Worm (Caenorhabditis elegans) whole organism, L1 larva: ENCODE data around the gene nhr-271.

ENCODE experiments used
- C04F5.9 ChIP-seq: sonication (generic microtip); optimal IDR thresholded peaks from 2 replicates; lab custom pipeline; 2016; ENCODE audit warnings: missing genetic modification characterization, missing compliant biosample characterization
- C16A3.4 ChIP-seq: fragments of 150-350 bp; optimal IDR thresholded peaks from 2 replicates; lab custom pipeline; 2014; ENCODE audit warnings: missing biosample characterization, missing genetic modification characterization
- Y116A8C.19 ChIP-seq: sonication (generic microtip); optimal IDR thresholded peaks from 2 replicates; lab custom pipeline; 2016; ENCODE audit warnings: missing compliant biosample characterization, missing genetic modification characterization, borderline replicate concordance
- aly-2 ChIP-seq: fragments of 150-350 bp; optimal IDR thresholded peaks from 2 replicates; lab custom pipeline; 2014; ENCODE audit warnings: missing biosample characterization, missing genetic modification characterization
- blmp-1 ChIP-seq: fragments of 150-350 bp; optimal IDR thresholded peaks from 2 replicates; lab custom pipeline; 2014; ENCODE audit warnings: missing biosample characterization, missing genetic modification characterization
- ceh-90 ChIP-seq: sonication (generic microtip); optimal IDR thresholded peaks from 2 replicates; lab custom pipeline; 2016; ENCODE audit warnings: missing genetic modification characterization, missing compliant biosample characterization
- dpl-1 ChIP-seq, 3 experiments: fragments of 150-350 bp in 2 of 3; sonication (generic microtip) in 1 of 3; optimal IDR thresholded peaks; 2 replicates each; lab custom pipeline; 2014 to 2017; ENCODE audit warnings: missing biosample characterization in 3 of 3, missing genetic modification characterization in 3 of 3, missing genetic modification reagents in 3 of 3
- dsc-1 ChIP-seq: sonication (generic microtip); optimal IDR thresholded peaks from 2 replicates; lab custom pipeline; 2016; ENCODE audit warnings: mild to moderate bottlenecking, missing genetic modification characterization, missing compliant biosample characterization
- efl-1 ChIP-seq, 4 experiments: fragments of 150-350 bp; optimal IDR thresholded peaks in 3 of 4; peaks in 1 of 4; 1 replicate in 1 of 4; 2 replicates in 3 of 4; lab custom pipeline; 2014; ENCODE audit warnings: missing biosample characterization in 2 of 4, missing genetic modification characterization in 2 of 4, missing genetic modification reagents in 2 of 4
- efl-3 ChIP-seq: fragments of 200-800 bp; sonication (Bioruptor generic); optimal IDR thresholded peaks from 2 replicates; lab custom pipeline; 2018; ENCODE audit warnings: mild to moderate bottlenecking, missing genetic modification characterization, missing compliant biosample characterization
- egl-27 ChIP-seq, 2 experiments: fragments of 150-350 bp in 1 of 2; sonication (generic microtip); optimal IDR thresholded peaks; 3 replicates each; lab custom pipeline; 2017 to 2018; ENCODE audit warnings: missing biosample characterization in 2 of 2, missing genetic modification characterization in 2 of 2, missing genetic modification reagents in 2 of 2
- elt-2 ChIP-seq: sonication (generic microtip); optimal IDR thresholded peaks from 2 replicates; lab custom pipeline; 2016; ENCODE audit warnings: missing genetic modification characterization, mild to moderate bottlenecking, inconsistent platforms, missing compliant biosample characterization, missing genetic modification reagents
- fkh-10 ChIP-seq: sonication (generic microtip); optimal IDR thresholded peaks from 2 replicates; lab custom pipeline; 2017; ENCODE audit warnings: missing biosample characterization, missing genetic modification reagents, missing genetic modification characterization
- fkh-4 ChIP-seq: sonication (generic microtip); optimal IDR thresholded peaks from 2 replicates; lab custom pipeline; 2016; ENCODE audit warnings: missing compliant biosample characterization, missing genetic modification characterization, borderline replicate concordance
- fos-1 ChIP-seq: fragments of 150-350 bp; optimal IDR thresholded peaks from 2 replicates; lab custom pipeline; 2014; ENCODE audit warnings: missing biosample characterization, missing genetic modification characterization
- grh-1 ChIP-seq: fragments of 200-800 bp; sonication (Bioruptor generic); IDR thresholded peaks from 2 replicates; pipeline ENCODE4 v1.3.6; 2022; ENCODE audit warnings: missing genetic modification reagents, missing genetic modification characterization, missing compliant biosample characterization
- hlh-17 ChIP-seq: fragments of 200-800 bp; sonication (Bioruptor generic); optimal IDR thresholded peaks from 2 replicates; lab custom pipeline; 2018; ENCODE audit warnings: missing genetic modification characterization, mild to moderate bottlenecking, missing compliant biosample characterization, moderate library complexity, borderline replicate concordance
- hlh-4 ChIP-seq: sonication (generic microtip); optimal IDR thresholded peaks from 2 replicates; lab custom pipeline; 2016; ENCODE audit warnings: mild to moderate bottlenecking, missing genetic modification characterization, missing compliant biosample characterization
- irx-1 ChIP-seq: sonication (generic microtip); optimal IDR thresholded peaks from 2 replicates; lab custom pipeline; 2016; ENCODE audit warnings: missing genetic modification characterization, missing compliant biosample characterization
- isw-1 ChIP-seq: fragments of 200-800 bp; sonication (Bioruptor generic); IDR thresholded peaks from 2 replicates; pipeline ENCODE4 v1.3.6; 2022; ENCODE audit warnings: missing genetic modification characterization, missing compliant biosample characterization
- lin-13 ChIP-seq: fragments of 150-350 bp; optimal IDR thresholded peaks from 2 replicates; lab custom pipeline; 2014; ENCODE audit warnings: missing biosample characterization, missing genetic modification reagents, missing genetic modification characterization
- lin-15B ChIP-seq: fragments of 150-350 bp; sonication (generic microtip); optimal IDR thresholded peaks from 3 replicates; lab custom pipeline; 2014; ENCODE audit warnings: missing biosample characterization, missing genetic modification characterization
- lin-35 ChIP-seq, 2 experiments: fragments of 150-350 bp; optimal IDR thresholded peaks; 2 replicates each; lab custom pipeline; 2014; ENCODE audit warnings: missing biosample characterization in 2 of 2, missing genetic modification characterization in 2 of 2, missing genetic modification reagents in 2 of 2
- lin-39 ChIP-seq: fragments of 150-350 bp; optimal IDR thresholded peaks from 2 replicates; lab custom pipeline; 2014; ENCODE audit warnings: missing biosample characterization, missing genetic modification reagents, missing genetic modification characterization
- lsy-2 ChIP-seq, 2 experiments: fragments of 150-350 bp; optimal IDR thresholded peaks; 2 replicates each; lab custom pipeline; 2014; ENCODE audit warnings: missing biosample characterization in 2 of 2, missing genetic modification characterization in 2 of 2
- mdl-1 ChIP-seq, 2 experiments: fragments of 150-350 bp; optimal IDR thresholded peaks; 2 replicates each; lab custom pipeline; 2014 to 2017; ENCODE audit warnings: missing biosample characterization in 2 of 2, missing genetic modification characterization in 2 of 2, inconsistent platforms in 1 of 2
- mep-1 ChIP-seq: fragments of 150-350 bp; optimal IDR thresholded peaks from 2 replicates; lab custom pipeline; 2014; ENCODE audit warnings: missing biosample characterization, missing genetic modification characterization
- nhr-71 ChIP-seq: sonication (generic microtip); optimal IDR thresholded peaks from 2 replicates; lab custom pipeline; 2016; ENCODE audit warnings: mild to moderate bottlenecking, missing genetic modification characterization, moderate library complexity, missing compliant biosample characterization
- nhr-77 ChIP-seq: fragments of 150-350 bp; optimal IDR thresholded peaks from 2 replicates; lab custom pipeline; 2014; ENCODE audit warnings: missing biosample characterization, missing genetic modification characterization
- nhr-84 ChIP-seq: sonication (generic microtip); optimal IDR thresholded peaks from 2 replicates; lab custom pipeline; 2017; ENCODE audit warnings: missing biosample characterization, missing genetic modification characterization
- pag-3 ChIP-seq: sonication (generic microtip); optimal IDR thresholded peaks from 2 replicates; lab custom pipeline; 2017; ENCODE audit warnings: missing genetic modification characterization, mild to moderate bottlenecking, missing compliant biosample characterization, antibody characterized with exemption, borderline replicate concordance; ENCODE audit not compliant: insufficient read depth
- pax-3 ChIP-seq: fragments of 200-800 bp; sonication (Bioruptor generic); optimal IDR thresholded peaks from 2 replicates; lab custom pipeline; 2018; ENCODE audit warnings: mild to moderate bottlenecking, missing genetic modification characterization, moderate library complexity, missing compliant biosample characterization
- pqm-1 ChIP-seq: sonication (generic microtip); optimal IDR thresholded peaks from 3 replicates; lab custom pipeline; 2017; ENCODE audit warnings: missing biosample characterization, missing genetic modification characterization
- sox-4 ChIP-seq: sonication (generic microtip); optimal IDR thresholded peaks from 2 replicates; lab custom pipeline; 2016; ENCODE audit warnings: missing genetic modification characterization, missing compliant biosample characterization
- sptf-1 ChIP-seq: fragments of 150-350 bp; optimal IDR thresholded peaks from 2 replicates; lab custom pipeline; 2014; ENCODE audit warnings: missing biosample characterization, missing genetic modification characterization
- sup-37 ChIP-seq: fragments of 200-800 bp; sonication (Bioruptor generic); optimal IDR thresholded peaks from 2 replicates; lab custom pipeline; 2018; ENCODE audit warnings: mild to moderate bottlenecking, missing genetic modification characterization, missing compliant biosample characterization
- tbx-2 ChIP-seq: sonication (generic microtip); optimal IDR thresholded peaks from 2 replicates; lab custom pipeline; 2016; ENCODE audit warnings: missing genetic modification characterization, missing compliant biosample characterization
- unc-86 ChIP-seq: sonication (generic microtip); optimal IDR thresholded peaks from 2 replicates; lab custom pipeline; 2016; ENCODE audit warnings: missing genetic modification characterization, missing compliant biosample characterization
- zag-1 ChIP-seq: fragments of 150-350 bp; optimal IDR thresholded peaks from 2 replicates; lab custom pipeline; 2014; ENCODE audit warnings: missing biosample characterization, missing genetic modification characterization
- zip-4 ChIP-seq: fragments of 200-800 bp; sonication (Bioruptor generic); optimal IDR thresholded peaks from 2 replicates; lab custom pipeline; 2018; ENCODE audit warnings: mild to moderate bottlenecking, missing genetic modification characterization, moderate library complexity, missing compliant biosample characterization

The nhr-271 gene

DNA sequence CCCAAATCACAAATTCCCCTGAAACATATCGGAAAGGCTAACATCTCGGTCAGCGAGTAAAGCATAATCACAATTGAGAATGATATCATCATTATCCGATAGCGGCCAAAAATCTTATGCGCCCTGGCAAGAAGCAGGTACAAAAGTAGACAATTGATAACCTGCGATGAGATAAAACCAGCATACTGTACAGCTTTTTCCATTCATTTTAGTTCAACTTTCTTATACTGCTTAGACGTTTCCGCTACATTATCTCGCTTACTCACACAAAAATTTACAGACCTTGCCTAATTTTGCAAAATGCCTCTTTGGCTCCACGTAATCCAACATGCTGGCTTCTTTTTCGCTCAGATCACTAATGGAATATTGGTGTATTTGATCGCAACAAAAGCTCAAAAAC is 2.6 kb upstream of the nhr-271 start, which contains the start of gene str-150:
Gene str-150, plus strand, starts transcription at position 301 of the 400 bp plus-strand sequence.
- no peak for TF ChIP-seq grh-1 (GFP tag; lab: Robert Waterston, UW)
- TF ChIP-seq elt-2 (tag; lab: Kevin White, UChicago): no peak
- no peak for TF ChIP-seq nhr-71
- TF ChIP-seq ceh-90: no peak
- TF ChIP-seq hlh-17 (GFP tag; lab: Kevin White, UChicago): no peak

ce11 chrV:16581061-16581460 is 737 bp upstream of the nhr-271 start:
- no peak for TF ChIP-seq lin-35 (GFP tag; optimal IDR thresholded peaks at IDR 0.05; lab: Kevin White, UChicago)
- TF ChIP-seq efl-1 (optimal IDR thresholded peaks at IDR 0.05; lab: Kevin White, UChicago): no peak
- TF ChIP-seq efl-1 (GFP tag; optimal IDR thresholded peaks at IDR 0.05 in 1 of 2; lab: Kevin White, UChicago): peak in 1 of 2 experiments; percentile 93
- no peak for TF ChIP-seq nhr-84 (tag; lab: Kevin White, UChicago)

DNA sequence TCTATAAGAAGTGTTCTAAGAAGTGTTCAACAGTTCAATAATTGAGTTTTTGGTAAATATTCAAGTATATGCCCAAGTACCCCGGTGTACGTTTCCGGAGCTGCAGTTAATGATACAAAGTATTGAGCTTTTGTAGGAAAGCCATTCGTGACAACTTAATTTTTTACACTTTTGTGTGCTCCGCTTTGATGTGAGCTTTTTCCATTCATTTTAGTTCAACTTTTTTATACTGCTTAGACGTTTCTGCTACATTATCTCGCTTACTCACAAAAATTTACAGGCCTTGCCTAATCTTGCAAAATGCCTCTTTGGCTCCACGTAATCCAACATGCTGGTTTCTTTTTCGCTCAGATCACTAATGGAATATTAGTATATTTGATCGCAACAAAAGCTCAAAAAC is 4.4 kb downstream of the nhr-271 start, which contains the start of gene str-151:
Gene str-151, plus strand, starts transcription at position 301 of the 400 bp plus-strand sequence.
- TF ChIP-seq isw-1 (GFP tag; lab: Robert Waterston, UW) (no peak), efl-1 (optimal IDR thresholded peaks at IDR 0.05; lab: Kevin White, UChicago) (no peak), efl-1 (GFP tag; optimal IDR thresholded peaks at IDR 0.05 in 1 of 2; lab: Kevin White, UChicago) (peak in 1 of 2 experiments; percentile 4), sptf-1 (tag; lab: Kevin White, UChicago) (no peak), sox-4 (no peak), blmp-1 (tag; lab: Kevin White, UChicago) (no peak), irx-1 (tag; lab: Kevin White, UChicago) (no peak), lin-15B (tag; lab: Kevin White, UChicago) (no peak), mdl-1 (tag; optimal IDR thresholded peaks at IDR 0.05; lab: Kevin White, UChicago) (no peak)

ce11 chrV:16573168-16573567 is 7.2 kb downstream of the nhr-271 start, which contains the start of gene str-149:
str-149 (plus strand) TSS chrV:16573468.
- no peak for TF ChIP-seq efl-1 (optimal IDR thresholded peaks at IDR 0.05; lab: Kevin White, UChicago)
- peak in 1 of 2 experiments; percentile 53 for TF ChIP-seq efl-1 (GFP tag; optimal IDR thresholded peaks at IDR 0.05 in 1 of 2; lab: Kevin White, UChicago)
- no peak for TF ChIP-seq lin-35 (GFP tag; optimal IDR thresholded peaks at IDR 0.05; lab: Kevin White, UChicago)

- TF ChIP-seq C16A3.4 (tag; lab: Kevin White, UChicago): no peak
- TF ChIP-seq nhr-71: no peak
- no peak for TF ChIP-seq mep-1 (tag; lab: Kevin White, UChicago)
- TF ChIP-seq fos-1 (tag; lab: Kevin White, UChicago): no peak
- no peak for TF ChIP-seq irx-1 (tag; lab: Kevin White, UChicago)
- no peak for TF ChIP-seq lin-39 (tag; lab: Kevin White, UChicago)
- TF ChIP-seq dpl-1 (GFP tag; optimal IDR thresholded peaks at IDR 0.05; lab: Kevin White, UChicago): no peak
- no peak for TF ChIP-seq mdl-1 (tag; optimal IDR thresholded peaks at IDR 0.05; lab: Kevin White, UChicago)
- no peak for TF ChIP-seq ceh-90
- TF ChIP-seq egl-27 (tag; optimal IDR thresholded peaks at IDR 0.05; lab: Kevin White, UChicago): no peak
- TF ChIP-seq sup-37 (GFP tag; lab: Kevin White, UChicago): no peak
- no peak for TF ChIP-seq pag-3 (tag; lab: Kevin White, UChicago)
- TF ChIP-seq nhr-77 (tag; lab: Kevin White, UChicago): no peak
- no peak for TF ChIP-seq C04F5.9 (tag; lab: Kevin White, UChicago)
- TF ChIP-seq zag-1 (tag; lab: Kevin White, UChicago): no peak
- no peak for TF ChIP-seq zip-4 (GFP tag; lab: Kevin White, UChicago)
- TF ChIP-seq tbx-2 (tag; lab: Kevin White, UChicago): no peak
- no peak for TF ChIP-seq hlh-4 (tag; lab: Kevin White, UChicago)
Measured at ce11 chrV:16570697-16571096, 9.6 kb downstream of the nhr-271 start, which contains the start of gene nhr-233. nhr-233 (minus strand) TSS chrV:16570797.

DNA sequence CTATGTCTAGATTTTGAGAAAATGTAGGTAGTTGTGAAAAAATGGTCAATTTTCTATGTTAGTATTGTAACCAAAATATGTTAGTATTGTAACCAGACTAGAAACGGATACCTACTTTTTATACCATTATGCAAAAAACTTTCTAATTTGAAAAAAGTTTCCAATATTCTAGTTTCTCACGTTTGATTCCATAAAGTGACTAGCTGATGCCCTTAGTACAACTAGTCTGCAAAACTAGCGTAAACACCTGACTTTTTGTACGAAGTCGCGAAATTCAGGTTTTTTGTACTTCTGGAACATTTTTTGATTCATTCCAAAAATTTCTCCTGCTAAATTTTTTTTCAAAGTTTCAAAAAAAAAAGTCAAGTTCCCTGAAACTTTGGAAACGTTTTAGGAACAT is 12.3 kb downstream of the nhr-271 start:
- no peak for TF ChIP-seq dsc-1 (tag; lab: Kevin White, UChicago)
- no peak for TF ChIP-seq unc-86 (tag; lab: Kevin White, UChicago)
- TF ChIP-seq aly-2 (tag; lab: Kevin White, UChicago): no peak
- TF ChIP-seq nhr-77 (tag; lab: Kevin White, UChicago): no peak
- no peak for TF ChIP-seq lin-15B (tag; lab: Kevin White, UChicago)
- no peak for TF ChIP-seq Y116A8C.19
- TF ChIP-seq dpl-1 (GFP tag; optimal IDR thresholded peaks at IDR 0.05; lab: Kevin White, UChicago): no peak
- TF ChIP-seq lsy-2 (tag; optimal IDR thresholded peaks at IDR 0.05; lab: Kevin White, UChicago): no peak
- no peak for TF ChIP-seq mdl-1 (tag; optimal IDR thresholded peaks at IDR 0.05; lab: Kevin White, UChicago)
- TF ChIP-seq fkh-10 (GFP tag; lab: Kevin White, UChicago): no peak
- TF ChIP-seq fos-1 (tag; lab: Kevin White, UChicago): no peak
- TF ChIP-seq efl-3 (GFP tag; lab: Kevin White, UChicago): no peak
- TF ChIP-seq pqm-1 (tag; lab: Kevin White, UChicago): no peak
- TF ChIP-seq tbx-2 (tag; lab: Kevin White, UChicago): no peak
- no peak for TF ChIP-seq lin-13 (GFP tag; lab: Kevin White, UChicago)
- TF ChIP-seq fkh-4 (tag; lab: Kevin White, UChicago): no peak
- no peak for TF ChIP-seq pax-3
